Worm (Caenorhabditis elegans) whole organism, L1 larva: ENCODE measurements around the gene H20J04.4.

Experiments used
- C04F5.9 ChIP-seq: sonication (generic microtip); optimal IDR thresholded peaks from 2 replicates; lab custom pipeline; 2016; ENCODE audit warnings: missing genetic modification characterization, missing compliant biosample characterization
- C34B4.2 ChIP-seq: sonication (generic microtip); optimal IDR thresholded peaks from 2 replicates; lab custom pipeline; 2017; ENCODE audit warnings: mild to moderate bottlenecking, missing genetic modification characterization, missing compliant biosample characterization
- F16B12.6 ChIP-seq: fragments of 150-350 bp; optimal IDR thresholded peaks from 2 replicates; lab custom pipeline; 2014; ENCODE audit warnings: missing biosample characterization, missing genetic modification characterization
- Y116A8C.19 ChIP-seq: sonication (generic microtip); optimal IDR thresholded peaks from 2 replicates; lab custom pipeline; 2016; ENCODE audit warnings: missing compliant biosample characterization, missing genetic modification characterization, borderline replicate concordance
- blmp-1 ChIP-seq: fragments of 150-350 bp; optimal IDR thresholded peaks from 2 replicates; lab custom pipeline; 2014; ENCODE audit warnings: missing biosample characterization, missing genetic modification characterization
- ceh-82 ChIP-seq, 3 experiments: fragments of 150-350 bp in 1 of 3; sonication (generic microtip) in 2 of 3; optimal IDR thresholded peaks; 2 replicates each; lab custom pipeline; 2014 to 2017; ENCODE audit warnings: missing biosample characterization in 3 of 3, missing genetic modification characterization in 3 of 3
- ceh-90 ChIP-seq: sonication (generic microtip); optimal IDR thresholded peaks from 2 replicates; lab custom pipeline; 2016; ENCODE audit warnings: missing genetic modification characterization, missing compliant biosample characterization
- dpl-1 ChIP-seq, 3 experiments: fragments of 150-350 bp in 2 of 3; sonication (generic microtip) in 1 of 3; optimal IDR thresholded peaks; 2 replicates each; lab custom pipeline; 2014 to 2017; ENCODE audit warnings: missing biosample characterization in 3 of 3, missing genetic modification characterization in 3 of 3, missing genetic modification reagents in 3 of 3
- dsc-1 ChIP-seq: sonication (generic microtip); optimal IDR thresholded peaks from 2 replicates; lab custom pipeline; 2016; ENCODE audit warnings: mild to moderate bottlenecking, missing genetic modification characterization, missing compliant biosample characterization
- efl-1 ChIP-seq, 4 experiments: fragments of 150-350 bp; optimal IDR thresholded peaks in 3 of 4; peaks in 1 of 4; 1 replicate in 1 of 4; 2 replicates in 3 of 4; lab custom pipeline; 2014; ENCODE audit warnings: missing biosample characterization in 2 of 4, missing genetic modification characterization in 2 of 4, missing genetic modification reagents in 2 of 4
- efl-3 ChIP-seq: fragments of 200-800 bp; sonication (Bioruptor generic); optimal IDR thresholded peaks from 2 replicates; lab custom pipeline; 2018; ENCODE audit warnings: mild to moderate bottlenecking, missing genetic modification characterization, missing compliant biosample characterization
- egl-27 ChIP-seq, 2 experiments: fragments of 150-350 bp in 1 of 2; sonication (generic microtip); optimal IDR thresholded peaks; 3 replicates each; lab custom pipeline; 2017 to 2018; ENCODE audit warnings: missing biosample characterization in 2 of 2, missing genetic modification characterization in 2 of 2, missing genetic modification reagents in 2 of 2
- ets-5 ChIP-seq: fragments of 200-800 bp; sonication (Bioruptor generic); IDR thresholded peaks from 2 replicates; pipeline ENCODE4 v1.3.6; 2022; ENCODE audit warnings: missing genetic modification characterization, missing compliant biosample characterization
- fkh-10 ChIP-seq: sonication (generic microtip); optimal IDR thresholded peaks from 2 replicates; lab custom pipeline; 2017; ENCODE audit warnings: missing biosample characterization, missing genetic modification reagents, missing genetic modification characterization
- fos-1 ChIP-seq: fragments of 150-350 bp; optimal IDR thresholded peaks from 2 replicates; lab custom pipeline; 2014; ENCODE audit warnings: missing biosample characterization, missing genetic modification characterization
- hlh-4 ChIP-seq: sonication (generic microtip); optimal IDR thresholded peaks from 2 replicates; lab custom pipeline; 2016; ENCODE audit warnings: mild to moderate bottlenecking, missing genetic modification characterization, missing compliant biosample characterization
- hpl-2 ChIP-seq: fragments of 150-350 bp; optimal IDR thresholded peaks from 2 replicates; lab custom pipeline; 2014; ENCODE audit warnings: missing biosample characterization, missing genetic modification reagents, missing genetic modification characterization
- irx-1 ChIP-seq: sonication (generic microtip); optimal IDR thresholded peaks from 2 replicates; lab custom pipeline; 2016; ENCODE audit warnings: missing genetic modification characterization, missing compliant biosample characterization
- jun-1 ChIP-seq: fragments of 150-350 bp; optimal IDR thresholded peaks from 2 replicates; lab custom pipeline; 2014; ENCODE audit warnings: missing biosample characterization, missing genetic modification reagents, missing genetic modification characterization
- lin-13 ChIP-seq: fragments of 150-350 bp; optimal IDR thresholded peaks from 2 replicates; lab custom pipeline; 2014; ENCODE audit warnings: missing biosample characterization, missing genetic modification reagents, missing genetic modification characterization
- lin-35 ChIP-seq, 2 experiments: fragments of 150-350 bp; optimal IDR thresholded peaks; 2 replicates each; lab custom pipeline; 2014; ENCODE audit warnings: missing biosample characterization in 2 of 2, missing genetic modification characterization in 2 of 2, missing genetic modification reagents in 2 of 2
- lin-39 ChIP-seq: fragments of 150-350 bp; optimal IDR thresholded peaks from 2 replicates; lab custom pipeline; 2014; ENCODE audit warnings: missing biosample characterization, missing genetic modification reagents, missing genetic modification characterization
- lir-3 ChIP-seq: sonication (generic microtip); optimal IDR thresholded peaks from 2 replicates; lab custom pipeline; 2016; ENCODE audit warnings: mild to moderate bottlenecking, missing genetic modification characterization, moderate library complexity, missing compliant biosample characterization; ENCODE audit not compliant: poor library complexity
- lsy-2 ChIP-seq, 2 experiments: fragments of 150-350 bp; optimal IDR thresholded peaks; 2 replicates each; lab custom pipeline; 2014; ENCODE audit warnings: missing biosample characterization in 2 of 2, missing genetic modification characterization in 2 of 2
- mab-9 ChIP-seq: fragments of 200-800 bp; sonication (Bioruptor generic); IDR thresholded peaks from 2 replicates; pipeline ENCODE4 v1.3.6; 2022; ENCODE audit warnings: missing genetic modification reagents, missing genetic modification characterization, missing compliant biosample characterization
- mep-1 ChIP-seq: fragments of 150-350 bp; optimal IDR thresholded peaks from 2 replicates; lab custom pipeline; 2014; ENCODE audit warnings: missing biosample characterization, missing genetic modification characterization
- nhr-19 ChIP-seq: fragments of 200-800 bp; sonication (Bioruptor generic); conservative IDR thresholded peaks from 2 replicates; pipeline ENCODE4 v1.3.6; 2022; ENCODE audit warnings: missing genetic modification characterization, missing compliant biosample characterization
- nhr-76 ChIP-seq: sonication (generic microtip); optimal IDR thresholded peaks from 2 replicates; lab custom pipeline; 2017; ENCODE audit warnings: missing biosample characterization, missing genetic modification characterization
- nhr-85 ChIP-seq: sonication (generic microtip); peaks from one replicate; lab custom pipeline; 2016; ENCODE audit warnings: missing genetic modification characterization, inconsistent platforms, missing compliant biosample characterization
- nhr-90 ChIP-seq: sonication (generic microtip); optimal IDR thresholded peaks from 2 replicates; lab custom pipeline; 2016; ENCODE audit warnings: mild to moderate bottlenecking, missing genetic modification characterization, missing compliant biosample characterization; ENCODE audit not compliant: poor library complexity
- snpc-4 ChIP-seq: fragments of 150-350 bp; optimal IDR thresholded peaks from 2 replicates; lab custom pipeline; 2014; ENCODE audit warnings: missing biosample characterization, missing genetic modification characterization
- snu-23 ChIP-seq: sonication (generic microtip); optimal IDR thresholded peaks from 2 replicates; lab custom pipeline; 2016; ENCODE audit warnings: missing genetic modification characterization, missing compliant biosample characterization
- sox-4 ChIP-seq: sonication (generic microtip); optimal IDR thresholded peaks from 2 replicates; lab custom pipeline; 2016; ENCODE audit warnings: missing genetic modification characterization, missing compliant biosample characterization
- swsn-7 ChIP-seq: sonication (generic microtip); optimal IDR thresholded peaks from 2 replicates; lab custom pipeline; 2016; ENCODE audit warnings: missing genetic modification characterization, missing compliant biosample characterization
- tbx-2 ChIP-seq: sonication (generic microtip); optimal IDR thresholded peaks from 2 replicates; lab custom pipeline; 2016; ENCODE audit warnings: missing genetic modification characterization, missing compliant biosample characterization
- tlp-1 ChIP-seq: fragments of 150-350 bp; optimal IDR thresholded peaks from 2 replicates; lab custom pipeline; 2014; ENCODE audit warnings: missing biosample characterization, missing genetic modification characterization
- unc-130 ChIP-seq: fragments of 150-350 bp; optimal IDR thresholded peaks from 2 replicates; lab custom pipeline; 2017; ENCODE audit warnings: missing biosample characterization, missing genetic modification characterization, inconsistent platforms
- unc-86 ChIP-seq: sonication (generic microtip); optimal IDR thresholded peaks from 2 replicates; lab custom pipeline; 2016; ENCODE audit warnings: missing genetic modification characterization, missing compliant biosample characterization
- unc-98 ChIP-seq: fragments of 200-800 bp; sonication (Bioruptor generic); IDR thresholded peaks from 2 replicates; pipeline ENCODE4 v1.3.6; 2022; ENCODE audit warnings: missing genetic modification characterization, missing compliant biosample characterization
- xbp-1 ChIP-seq: sonication (generic microtip); optimal IDR thresholded peaks from 2 replicates; lab custom pipeline; 2016; ENCODE audit warnings: missing genetic modification characterization, missing compliant biosample characterization
- zag-1 ChIP-seq: fragments of 150-350 bp; optimal IDR thresholded peaks from 2 replicates; lab custom pipeline; 2014; ENCODE audit warnings: missing biosample characterization, missing genetic modification characterization

The H20J04.4 gene

ce11 chrII:4322871-4323270 lies 5.9 kb upstream of the H20J04.4 start, which contains the start of gene H20J04.6:
Gene H20J04.6, plus strand, starts transcription at chrII:4323256.
- peak; percentile 16 for TF ChIP-seq nhr-90 (tag; lab: Kevin White, UChicago)
- TF ChIP-seq irx-1, result peak; percentile 3
- peak; percentile 23 to 52 for TF ChIP-seq efl-1 (optimal IDR thresholded peaks at IDR 0.05; lab: Kevin White, UChicago)
- peak; percentile 56 to 94 for TF ChIP-seq efl-1 (GFP tag; optimal IDR thresholded peaks at IDR 0.05 in 1 of 2; lab: Kevin White, UChicago)
- TF ChIP-seq dpl-1 (GFP tag; optimal IDR thresholded peaks at IDR 0.05; lab: Kevin White, UChicago), result peak; percentile 24 to 60 (median 44)
- TF ChIP-seq unc-130 (tag; lab: Kevin White, UChicago), result peak; percentile 63
- TF ChIP-seq mab-9, result no peak
- TF ChIP-seq snu-23 (GFP tag; lab: Kevin White, UChicago), result no peak
- TF ChIP-seq C04F5.9 (tag; lab: Kevin White, UChicago), result peak; percentile 29
- no peak for TF ChIP-seq jun-1 (tag; lab: Kevin White, UChicago)
- no peak for TF ChIP-seq C34B4.2
- TF ChIP-seq lsy-2 (tag; optimal IDR thresholded peaks at IDR 0.05; lab: Kevin White, UChicago), result peak; percentile 48
- no peak for TF ChIP-seq unc-98 (GFP tag; lab: Robert Waterston, UW)
- no peak for TF ChIP-seq nhr-85 (tag; lab: Kevin White, UChicago)
- TF ChIP-seq lin-35 (GFP tag; optimal IDR thresholded peaks at IDR 0.05; lab: Kevin White, UChicago), result peak; percentile 13 to 30
- no peak for TF ChIP-seq fos-1 (tag; lab: Kevin White, UChicago)
- no peak for TF ChIP-seq lir-3 (tag; lab: Kevin White, UChicago)
- TF ChIP-seq blmp-1 (tag; lab: Kevin White, UChicago), result peak; percentile 30
- TF ChIP-seq dsc-1 (tag; lab: Kevin White, UChicago), result peak; percentile 16
- TF ChIP-seq mep-1 (tag; lab: Kevin White, UChicago), result peak; percentile 47
- TF ChIP-seq egl-27 (tag; optimal IDR thresholded peaks at IDR 0.05; lab: Kevin White, UChicago), result no peak
- no peak for TF ChIP-seq ceh-90 (tag; lab: Kevin White, UChicago)
- no peak for TF ChIP-seq zag-1 (tag; lab: Kevin White, UChicago)
- no peak for TF ChIP-seq fkh-10 (GFP tag; lab: Kevin White, UChicago)
- peak; percentile 17 for TF ChIP-seq xbp-1 (tag; lab: Kevin White, UChicago)
- TF ChIP-seq hlh-4 (tag; lab: Kevin White, UChicago), result no peak
- peak; percentile 88 for TF ChIP-seq F16B12.6 (tag; lab: Kevin White, UChicago)
- TF ChIP-seq tbx-2 (tag; lab: Kevin White, UChicago), result peak; percentile 1
- no peak for TF ChIP-seq sox-4 (tag; lab: Kevin White, UChicago)
- no peak for TF ChIP-seq ets-5
- TF ChIP-seq unc-86, result peak; percentile 7
- peak; percentile 34 for TF ChIP-seq swsn-7 (tag; lab: Kevin White, UChicago)
- TF ChIP-seq lin-13 (GFP tag; lab: Kevin White, UChicago), result no peak

ce11 chrII:4324061-4324460 lies 4.8 kb upstream of the H20J04.4 start, which contains the start of gene mog-2:
Gene mog-2, plus strand, starts transcription at chrII:4324361.
- no peak for TF ChIP-seq lin-39 (tag; lab: Kevin White, UChicago)
- TF ChIP-seq efl-1 (optimal IDR thresholded peaks at IDR 0.05; lab: Kevin White, UChicago), result no peak
- TF ChIP-seq efl-1 (GFP tag; optimal IDR thresholded peaks at IDR 0.05 in 1 of 2; lab: Kevin White, UChicago), result peak in 1 of 2 experiments; percentile 21
- TF ChIP-seq dpl-1 (GFP tag; optimal IDR thresholded peaks at IDR 0.05; lab: Kevin White, UChicago), result no peak
- no peak for TF ChIP-seq efl-3
- no peak for TF ChIP-seq egl-27 (tag; optimal IDR thresholded peaks at IDR 0.05; lab: Kevin White, UChicago)

- TF ChIP-seq ets-5, result no peak
- no peak for TF ChIP-seq C04F5.9 (tag; lab: Kevin White, UChicago)
- TF ChIP-seq nhr-76 (tag; lab: Kevin White, UChicago), result no peak
- TF ChIP-seq nhr-19 (GFP tag; lab: Robert Waterston, UW), result no peak
- no peak for TF ChIP-seq unc-86
- TF ChIP-seq ceh-82 (tag; optimal IDR thresholded peaks at IDR 0.05; lab: Kevin White, UChicago), result no peak
- TF ChIP-seq snpc-4 (tag; lab: Kevin White, UChicago), result no peak
- no peak for TF ChIP-seq hpl-2
- TF ChIP-seq tlp-1 (tag; lab: Kevin White, UChicago), result no peak
- TF ChIP-seq snu-23 (GFP tag; lab: Kevin White, UChicago), result no peak
- no peak for TF ChIP-seq Y116A8C.19 (tag; lab: Kevin White, UChicago)
- no peak for TF ChIP-seq jun-1 (tag; lab: Kevin White, UChicago)
Measured at ce11 chrII:4326420-4326819, 2.4 kb upstream of the H20J04.4 start, which contains the start of gene pfd-2. Gene pfd-2, plus strand, starts transcription at chrII:4326720.
